Fruit fly (Drosophila melanogaster) whole organism, prepupa: Measurements from ENCODE around the gene CG14223.

Source experiments
- CG11762 ChIP-seq: fragments of 200-800 bp; sonication (Bioruptor generic); optimal IDR thresholded peaks from 3 replicates; lab custom pipeline; 2016; ENCODE audit warnings: missing biosample characterization, missing genetic modification characterization; ENCODE audit not compliant: insufficient read depth
- CG4318 ChIP-seq: fragments of 200-800 bp; sonication (Bioruptor generic); optimal IDR thresholded peaks from 3 replicates; lab custom pipeline; 2017; ENCODE audit warnings: missing biosample characterization, mild to moderate bottlenecking, missing genetic modification characterization
- CG6808 ChIP-seq: fragments of 200-800 bp; sonication (Bioruptor generic); optimal IDR thresholded peaks from 3 replicates; lab custom pipeline; 2017; ENCODE audit warnings: missing biosample characterization, missing genetic modification characterization, mild to moderate bottlenecking, moderate library complexity, missing genetic modification reagents

- TF ChIP-seq CG6808 (GFP tag; lab: Kevin White, UChicago) (no peak), CG4318 (no peak), CG11762 (GFP tag; lab: Kevin White, UChicago) (no peak)
Observed at dm6 chrX:19684048-19684447, 20.3 kb upstream of the CG14223 start.
